Worm (Caenorhabditis elegans) whole organism, L2 larva: ENCODE results near the gene F53A2.1.

Experiments
- C34F6.9 ChIP-seq: fragments of 150-350 bp; optimal IDR thresholded peaks from 2 replicates; lab custom pipeline; 2014; ENCODE audit warnings: missing biosample characterization, missing genetic modification characterization
- F13H6.1 ChIP-seq: sonication (generic microtip); optimal IDR thresholded peaks from 2 replicates; lab custom pipeline; 2016; ENCODE audit warnings: missing genetic modification characterization, missing compliant biosample characterization
- R02D3.7 ChIP-seq: fragments of 150-350 bp; optimal IDR thresholded peaks from 2 replicates; lab custom pipeline; 2014; ENCODE audit warnings: missing biosample characterization, missing genetic modification characterization
- Y55F3AM.14 ChIP-seq: fragments of 200-800 bp; sonication (Bioruptor generic); optimal IDR thresholded peaks from 2 replicates; lab custom pipeline; 2018; ENCODE audit warnings: mild to moderate bottlenecking, missing genetic modification characterization, missing compliant biosample characterization
- ZK546.5 ChIP-seq: sonication (generic microtip); optimal IDR thresholded peaks from 2 replicates; lab custom pipeline; 2017; ENCODE audit warnings: missing biosample characterization, missing genetic modification characterization
- alr-1 ChIP-seq: fragments of 150-350 bp; optimal IDR thresholded peaks from 2 replicates; lab custom pipeline; 2014; ENCODE audit warnings: missing biosample characterization, missing genetic modification characterization
- aly-2 ChIP-seq: fragments of 150-350 bp; optimal IDR thresholded peaks from 2 replicates; lab custom pipeline; 2014; ENCODE audit warnings: missing biosample characterization, missing genetic modification characterization
- ama-1 ChIP-seq: fragments of 150-350 bp; optimal IDR thresholded peaks from 2 replicates; lab custom pipeline; 2018; ENCODE audit warnings: inconsistent platforms
- ceh-16 ChIP-seq: fragments of 150-350 bp; optimal IDR thresholded peaks from 2 replicates; lab custom pipeline; 2014; ENCODE audit warnings: missing biosample characterization, missing genetic modification characterization
- dmd-4 ChIP-seq: sonication (generic microtip); optimal IDR thresholded peaks from 2 replicates; lab custom pipeline; 2017; ENCODE audit warnings: missing biosample characterization, missing genetic modification characterization
- elt-3 ChIP-seq: sonication (generic microtip); optimal IDR thresholded peaks from 2 replicates; lab custom pipeline; 2017; ENCODE audit warnings: missing biosample characterization, missing genetic modification characterization
- fos-1 ChIP-seq: fragments of 150-350 bp; optimal IDR thresholded peaks from 2 replicates; lab custom pipeline; 2014; ENCODE audit warnings: missing biosample characterization, missing genetic modification characterization
- lin-13 ChIP-seq: fragments of 150-350 bp; optimal IDR thresholded peaks from 2 replicates; lab custom pipeline; 2014; ENCODE audit warnings: missing biosample characterization, missing genetic modification reagents, missing genetic modification characterization
- lsy-2 ChIP-seq, 2 experiments: fragments of 150-350 bp in 1 of 2; sonication (generic microtip) in 1 of 2; optimal IDR thresholded peaks; 2 replicates each; lab custom pipeline; 2014 to 2017; ENCODE audit warnings: missing biosample characterization in 2 of 2, missing genetic modification characterization in 2 of 2
- mab-5 ChIP-seq: fragments of 150-350 bp; optimal IDR thresholded peaks from 2 replicates; lab custom pipeline; 2014; ENCODE audit warnings: missing biosample characterization, missing genetic modification characterization
- mbf-1 ChIP-seq: sonication (generic microtip); optimal IDR thresholded peaks from 2 replicates; lab custom pipeline; 2017; ENCODE audit warnings: missing biosample characterization, missing genetic modification characterization
- mdl-1 ChIP-seq, 2 experiments: fragments of 150-350 bp in 1 of 2; sonication (generic microtip) in 1 of 2; optimal IDR thresholded peaks; 2 replicates each; lab custom pipeline; 2017; ENCODE audit warnings: missing biosample characterization in 2 of 2, missing genetic modification characterization in 2 of 2
- nhr-10 ChIP-seq: sonication (generic microtip); optimal IDR thresholded peaks from 2 replicates; lab custom pipeline; 2017; ENCODE audit warnings: missing biosample characterization, missing genetic modification characterization
- nhr-12 ChIP-seq: fragments of 150-350 bp; optimal IDR thresholded peaks from 2 replicates; lab custom pipeline; 2014; ENCODE audit warnings: missing biosample characterization, missing genetic modification characterization
- nhr-21 ChIP-seq: fragments of 150-350 bp; optimal IDR thresholded peaks from 2 replicates; lab custom pipeline; 2014; ENCODE audit warnings: missing biosample characterization, missing genetic modification characterization
- nhr-25 ChIP-seq: fragments of 150-350 bp; sonication (generic microtip); optimal IDR thresholded peaks from 3 replicates; lab custom pipeline; 2014; ENCODE audit warnings: missing biosample characterization, missing genetic modification characterization
- nhr-77 ChIP-seq: fragments of 150-350 bp; optimal IDR thresholded peaks from 2 replicates; lab custom pipeline; 2014; ENCODE audit warnings: missing biosample characterization, missing genetic modification characterization
- sem-4 ChIP-seq: fragments of 150-350 bp; optimal IDR thresholded peaks from 2 replicates; lab custom pipeline; 2014; ENCODE audit warnings: missing biosample characterization, missing genetic modification reagents, missing genetic modification characterization
- skn-1 ChIP-seq: sonication (generic microtip); optimal IDR thresholded peaks from 2 replicates; lab custom pipeline; 2017; ENCODE audit warnings: missing biosample characterization, missing genetic modification characterization
- sma-3 ChIP-seq: sonication (generic microtip); optimal IDR thresholded peaks from 2 replicates; lab custom pipeline; 2016; ENCODE audit warnings: missing genetic modification reagents, missing genetic modification characterization, missing compliant biosample characterization
- sma-9 ChIP-seq, 2 experiments: fragments of 150-350 bp in 1 of 2; sonication (generic microtip) in 1 of 2; optimal IDR thresholded peaks; 2 replicates each; lab custom pipeline; 2014 to 2016; ENCODE audit warnings: missing genetic modification characterization in 2 of 2, mild to moderate bottlenecking in 1 of 2, missing biosample characterization in 1 of 2, missing compliant biosample characterization in 1 of 2, missing genetic modification reagents in 1 of 2, moderate library complexity in 1 of 2
- snpc-4 ChIP-seq: fragments of 150-350 bp; optimal IDR thresholded peaks from 2 replicates; lab custom pipeline; 2014; ENCODE audit warnings: missing biosample characterization, missing genetic modification characterization
- unc-39 ChIP-seq: fragments of 150-350 bp; optimal IDR thresholded peaks from 2 replicates; lab custom pipeline; 2014; ENCODE audit warnings: missing biosample characterization, missing genetic modification characterization
- unc-55 ChIP-seq: fragments of 150-350 bp; sonication (generic microtip); optimal IDR thresholded peaks from 3 replicates; lab custom pipeline; 2014; ENCODE audit warnings: missing biosample characterization, missing genetic modification reagents, missing genetic modification characterization
- unc-62 ChIP-seq: fragments of 150-350 bp; optimal IDR thresholded peaks from 2 replicates; lab custom pipeline; 2014; ENCODE audit warnings: missing biosample characterization, missing genetic modification reagents, missing genetic modification characterization
- zag-1 ChIP-seq: fragments of 150-350 bp; optimal IDR thresholded peaks from 2 replicates; lab custom pipeline; 2014; ENCODE audit warnings: missing biosample characterization, missing genetic modification characterization
- ztf-11 ChIP-seq: sonication (generic microtip); optimal IDR thresholded peaks from 2 replicates; lab custom pipeline; 2017; ENCODE audit warnings: missing biosample characterization, missing genetic modification characterization
- ztf-4 ChIP-seq: fragments of 150-350 bp; optimal IDR thresholded peaks from 2 replicates; lab custom pipeline; 2014; ENCODE audit warnings: missing biosample characterization, missing genetic modification characterization

F53A2.1 gene

ce11 chrIII:13292971-13293514, 31.6 kb downstream of the F53A2.1 start, which contains the start of gene set-25:
Gene set-25, minus strand, starts transcription at chrIII:13293090.
- peak; percentile 8 for TF ChIP-seq sma-3 (GFP tag; lab: Kevin White, UChicago)
- peak in 1 of 2 experiments; percentile 37 for TF ChIP-seq lsy-2 (tag; optimal IDR thresholded peaks at IDR 0.05; lab: Kevin White, UChicago)

ce11 chrIII:13285421-13285820, 39.2 kb downstream of the F53A2.1 start, which contains the start of gene F56A8.8:
Gene F56A8.8, plus strand, starts transcription at chrIII:13285721.
- TF ChIP-seq nhr-10 (tag; lab: Kevin White, UChicago) (no peak), C34F6.9 (tag; lab: Kevin White, UChicago) (no peak), unc-39 (tag; lab: Kevin White, UChicago) (no peak), mab-5 (tag; lab: Kevin White, UChicago) (no peak), aly-2 (no peak), alr-1 (tag; lab: Kevin White, UChicago) (no peak), nhr-12 (no peak), sma-9 (GFP tag; optimal IDR thresholded peaks at IDR 0.05; lab: Kevin White, UChicago) (no peak), sma-9 (tag; optimal IDR thresholded peaks at IDR 0.05; lab: Kevin White, UChicago) (no peak), ztf-4 (tag; lab: Kevin White, UChicago) (no peak), mbf-1 (tag; lab: Kevin White, UChicago) (no peak), sem-4 (tag; lab: Kevin White, UChicago) (no peak), F13H6.1 (no peak), nhr-77 (tag; lab: Kevin White, UChicago) (no peak), snpc-4 (tag; lab: Kevin White, UChicago) (no peak), lin-13 (GFP tag; lab: Kevin White, UChicago) (no peak), zag-1 (tag; lab: Kevin White, UChicago) (no peak), dmd-4 (tag; lab: Kevin White, UChicago) (no peak), Y55F3AM.14 (no peak), ceh-16 (tag; lab: Kevin White, UChicago) (no peak), skn-1 (tag; lab: Kevin White, UChicago) (no peak)

- TF ChIP-seq ztf-11 (no peak), nhr-10 (tag; lab: Kevin White, UChicago) (no peak), C34F6.9 (tag; lab: Kevin White, UChicago) (peak; percentile 9), ama-1 (lab: Kevin White, UChicago) (no peak), Y55F3AM.14 (no peak), nhr-25 (no peak), lin-13 (GFP tag; lab: Kevin White, UChicago) (no peak), sem-4 (tag; lab: Kevin White, UChicago) (no peak), unc-55 (GFP tag; lab: Kevin White, UChicago) (peak; percentile 25), ztf-4 (tag; lab: Kevin White, UChicago) (no peak)
- TF ChIP-seq, all 48 proteins: peak for 2
Measured at ce11 chrIII:13277881-13278500, 46.6 kb downstream of the F53A2.1 start.

ce11 chrIII:13276958-13277357, 47.7 kb downstream of the F53A2.1 start, which contains the start of gene unc-64:
Gene unc-64, plus strand, starts transcription at chrIII:13277258.
- TF ChIP-seq ZK546.5 (tag; lab: Kevin White, UChicago): no peak
- TF ChIP-seq nhr-10 (tag; lab: Kevin White, UChicago): no peak
- TF ChIP-seq nhr-77 (tag; lab: Kevin White, UChicago): no peak
- no peak for TF ChIP-seq elt-3 (tag; lab: Kevin White, UChicago)
- no peak for TF ChIP-seq ceh-16 (tag; lab: Kevin White, UChicago)
- no peak for TF ChIP-seq nhr-25
- TF ChIP-seq R02D3.7 (tag; lab: Kevin White, UChicago): no peak
- no peak for TF ChIP-seq Y55F3AM.14
- TF ChIP-seq unc-62 (GFP tag; lab: Kevin White, UChicago): no peak
- TF ChIP-seq ama-1 (lab: Kevin White, UChicago): no peak
- TF ChIP-seq sma-9 (GFP tag; optimal IDR thresholded peaks at IDR 0.05; lab: Kevin White, UChicago): no peak
- TF ChIP-seq sma-9 (tag; optimal IDR thresholded peaks at IDR 0.05; lab: Kevin White, UChicago): no peak
- no peak for TF ChIP-seq fos-1 (tag; lab: Kevin White, UChicago)
- TF ChIP-seq unc-39 (tag; lab: Kevin White, UChicago): no peak
- no peak for TF ChIP-seq mdl-1 (tag; optimal IDR thresholded peaks at IDR 0.05; lab: Kevin White, UChicago)
- TF ChIP-seq unc-55 (GFP tag; lab: Kevin White, UChicago): no peak
- TF ChIP-seq nhr-12: no peak
- TF ChIP-seq nhr-21 (tag; lab: Kevin White, UChicago): no peak
- no peak for TF ChIP-seq lsy-2 (tag; optimal IDR thresholded peaks at IDR 0.05; lab: Kevin White, UChicago)
